Fruit fly (Drosophila melanogaster) whole organism: ENCODE results near the gene CG3625.

ENCODE experiments used
- CG8478 ChIP-seq: fragments of >200 bp; optimal IDR thresholded peaks from 2 replicates; lab custom pipeline; 2018; ENCODE audit warnings: inconsistent platforms
- pan ChIP-seq: fragments of >200 bp; optimal IDR thresholded peaks from 2 replicates; lab custom pipeline; 2017
- psq ChIP-seq: fragments of >200 bp; optimal IDR thresholded peaks from 2 replicates; lab custom pipeline; 2017
- usp ChIP-seq: fragments of >200 bp; optimal IDR thresholded peaks from 2 replicates; lab custom pipeline; 2017; ENCODE audit warnings: missing biosample characterization, missing genetic modification characterization, mixed read lengths

DNA sequence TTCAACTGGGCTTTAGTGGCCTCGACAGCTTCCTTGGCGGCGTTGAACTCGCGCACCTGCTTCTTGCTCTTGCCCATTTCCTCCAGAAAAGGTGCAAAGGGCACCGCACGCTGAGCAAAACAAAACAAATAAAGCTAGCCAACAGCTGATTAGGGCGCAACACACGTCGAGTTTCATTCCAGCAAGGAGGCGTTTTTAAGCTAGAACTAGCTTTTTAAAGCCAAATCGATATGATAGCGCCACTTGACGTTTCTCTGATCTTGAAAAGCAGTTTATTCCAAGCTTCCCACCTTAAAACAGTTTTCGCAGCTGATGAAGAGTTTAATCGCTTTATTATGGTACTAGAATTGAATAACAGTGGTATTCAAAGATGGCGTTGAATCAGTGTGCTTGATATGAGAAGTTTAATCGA, 8.5 kb downstream of the CG3625 start, which contains the start of gene CG11601:
- TF ChIP-seq pan (lab: Kevin White, UChicago) (no peak), psq (lab: Kevin White, UChicago) (no peak), usp (GFP tag; lab: Kevin White, UChicago) (no peak), CG8478 (lab: Kevin White, UChicago) (no peak)
